Worm (Caenorhabditis elegans) whole organism, mixed stage, embryonic: Measurements from ENCODE around the gene R09D1.13.
"Not testable (repeated sequence)": the region's sequence is repeated elsewhere in the genome, so short reads cannot be mapped to it uniquely, and the experiment has no call there.

Experiments used
- ceh-43 ChIP-seq: fragments of 200-800 bp; sonication (Bioruptor generic); optimal IDR thresholded peaks from 2 replicates; lab custom pipeline; 2018; ENCODE audit warnings: mild to moderate bottlenecking, missing genetic modification characterization, moderate library complexity, missing compliant biosample characterization
- drap-1 ChIP-seq: fragments of 200-800 bp; sonication (Bioruptor generic); optimal IDR thresholded peaks from 3 replicates; lab custom pipeline; 2018; ENCODE audit warnings: mild to moderate bottlenecking, missing genetic modification characterization, missing compliant biosample characterization
- elt-3 ChIP-seq: fragments of 150-350 bp; optimal IDR thresholded peaks from 2 replicates; lab custom pipeline; 2014; ENCODE audit warnings: missing biosample characterization, missing genetic modification characterization
- sem-2 ChIP-seq: fragments of 200-800 bp; sonication (Bioruptor generic); optimal IDR thresholded peaks from 2 replicates; lab custom pipeline; 2018; ENCODE audit warnings: mild to moderate bottlenecking, missing genetic modification characterization, missing compliant biosample characterization
- snpc-4 ChIP-seq: fragments of 150-350 bp; optimal IDR thresholded peaks from 2 replicates; lab custom pipeline; 2014; ENCODE audit warnings: missing biosample characterization, missing genetic modification characterization
- sptf-1 ChIP-seq: sonication (generic microtip); optimal IDR thresholded peaks from 2 replicates; lab custom pipeline; 2017; ENCODE audit warnings: mild to moderate bottlenecking, missing genetic modification characterization, moderate library complexity, missing compliant biosample characterization
- unc-39 ChIP-seq: fragments of 150-350 bp; optimal IDR thresholded peaks from 2 replicates; lab custom pipeline; 2014; ENCODE audit warnings: missing biosample characterization, missing genetic modification characterization
- unc-62 ChIP-seq: fragments of 150-350 bp; optimal IDR thresholded peaks from 2 replicates; lab custom pipeline; 2014; ENCODE audit warnings: missing biosample characterization, missing genetic modification reagents, missing genetic modification characterization

ce11 chrII:9461881-9462280 is 16.6 kb upstream of the R09D1.13 start, which contains the start of gene chil-21:
- TF ChIP-seq drap-1 (GFP tag; lab: Kevin White, UChicago); unc-39 (tag; lab: Kevin White, UChicago); snpc-4 (tag; lab: Kevin White, UChicago); sem-2; sptf-1; unc-62 (GFP tag; lab: Kevin White, UChicago); elt-3 (tag; lab: Kevin White, UChicago); ceh-43 (GFP tag; lab: Kevin White, UChicago): not testable (repeated sequence)
